Worm (Caenorhabditis elegans): Measurements from ENCODE around the gene flr-4.

- TF ChIP-seq ceh-34 (tag; optimal IDR thresholded peaks at IDR 0.05) (no peak), pha-4 (tag; optimal IDR thresholded peaks at IDR 0.05) (no peak), sox-4 (tag; optimal IDR thresholded peaks at IDR 0.05) (no peak), pha-2 (tag; optimal IDR thresholded peaks at IDR 0.05) (no peak), unc-86 (tag; optimal IDR thresholded peaks at IDR 0.05) (no peak), unc-3 (GFP tag; conservative IDR thresholded peaks at IDR 0.05) (no peak), unc-3 (tag; optimal IDR thresholded peaks at IDR 0.05) (no peak), fkh-6 (tag; optimal IDR thresholded peaks at IDR 0.05) (no peak)
Measured at ce11 chrX:15079406-15079805, 9.8 kb upstream of the flr-4 start.

Data from whole organism, late embryonic.